Worm (Caenorhabditis elegans): ENCODE results near the gene Y75B8A.37.

Gene Y75B8A.37

ce11 chrIII:12325284-12325683 is 10.0 kb downstream of the Y75B8A.37 start:
- TF ChIP-seq W03F9.2 (tag; optimal IDR thresholded peaks at IDR 0.05) (no peak), dao-5 (tag; optimal IDR thresholded peaks at IDR 0.05) (no peak)

- no peak for TF ChIP-seq W03F9.2 (tag; optimal IDR thresholded peaks at IDR 0.05)
- TF ChIP-seq dao-5 (tag; optimal IDR thresholded peaks at IDR 0.05): no peak
- TF ChIP-seq him-1 (tag; optimal IDR thresholded peaks at IDR 0.05): no peak
Observed at ce11 chrIII:12327528-12327997, 12.3 kb downstream of the Y75B8A.37 start, which contains the start of the genes zip-12 and Y75B8A.63. Gene zip-12 (plus strand): TSS chrIII:12327914. Gene Y75B8A.63 (plus strand): TSS chrIII:12327947.

- TF ChIP-seq W03F9.2 (tag; optimal IDR thresholded peaks at IDR 0.05) (no peak), dao-5 (tag; optimal IDR thresholded peaks at IDR 0.05) (no peak)
Observed at ce11 chrIII:12331300-12331699, 16.0 kb downstream of the Y75B8A.37 start.

ce11 chrIII:12333445-12333844 is 18.2 kb downstream of the Y75B8A.37 start, which contains the start of gene zip-1:
Gene zip-1 (plus strand): TSS chrIII:12333745.
- TF ChIP-seq dao-5 (tag; optimal IDR thresholded peaks at IDR 0.05) (no peak), W03F9.2 (tag; optimal IDR thresholded peaks at IDR 0.05) (no peak)

- no peak for TF ChIP-seq him-1 (tag; optimal IDR thresholded peaks at IDR 0.05)
- no peak for TF ChIP-seq W03F9.2 (tag; optimal IDR thresholded peaks at IDR 0.05)
- no peak for TF ChIP-seq dao-5 (tag; optimal IDR thresholded peaks at IDR 0.05)
Observed at ce11 chrIII:12334268-12334667, 19.0 kb downstream of the Y75B8A.37 start.

ce11 chrIII:12335400-12335994 is 20.2 kb downstream of the Y75B8A.37 start:
- no peak for TF ChIP-seq dao-5 (tag; optimal IDR thresholded peaks at IDR 0.05)
- TF ChIP-seq W03F9.2 (tag; optimal IDR thresholded peaks at IDR 0.05): peak; percentile 1
- TF ChIP-seq him-1 (tag; optimal IDR thresholded peaks at IDR 0.05): no peak

- TF ChIP-seq him-1 (tag; optimal IDR thresholded peaks at IDR 0.05): no peak
- no peak for TF ChIP-seq W03F9.2 (tag; optimal IDR thresholded peaks at IDR 0.05)
- TF ChIP-seq dao-5 (tag; optimal IDR thresholded peaks at IDR 0.05): no peak
Observed at ce11 chrIII:12344940-12345339, 29.7 kb downstream of the Y75B8A.37 start.

- TF ChIP-seq W03F9.2 (tag; optimal IDR thresholded peaks at IDR 0.05) (no peak), him-1 (tag; optimal IDR thresholded peaks at IDR 0.05) (no peak), dao-5 (tag; optimal IDR thresholded peaks at IDR 0.05) (no peak)
Observed at ce11 chrIII:12349027-12349426, 33.7 kb downstream of the Y75B8A.37 start.

- TF ChIP-seq dao-5 (tag; optimal IDR thresholded peaks at IDR 0.05) (no peak), W03F9.2 (tag; optimal IDR thresholded peaks at IDR 0.05) (peak; percentile 94), him-1 (tag; optimal IDR thresholded peaks at IDR 0.05) (peak; percentile 58)
Observed at ce11 chrIII:12351301-12351700, 36.0 kb downstream of the Y75B8A.37 start, which contains the start of the genes pph-4.1 and Y75B8A.31. Gene pph-4.1 (minus strand): TSS chrIII:12351336. Gene Y75B8A.31 (plus strand): TSS chrIII:12351642.

- no peak for TF ChIP-seq dao-5 (tag; optimal IDR thresholded peaks at IDR 0.05)
- TF ChIP-seq him-1 (tag; optimal IDR thresholded peaks at IDR 0.05): no peak
- no peak for TF ChIP-seq W03F9.2 (tag; optimal IDR thresholded peaks at IDR 0.05)
Observed at ce11 chrIII:12356588-12356987, 41.3 kb downstream of the Y75B8A.37 start.

- TF ChIP-seq W03F9.2 (tag; optimal IDR thresholded peaks at IDR 0.05): no peak
- no peak for TF ChIP-seq him-1 (tag; optimal IDR thresholded peaks at IDR 0.05)
- TF ChIP-seq dao-5 (tag; optimal IDR thresholded peaks at IDR 0.05): no peak
Observed at ce11 chrIII:12358461-12358860, 43.2 kb downstream of the Y75B8A.37 start, which contains the start of gene Y75B8A.32. Gene Y75B8A.32 (minus strand): TSS chrIII:12358561.

- TF ChIP-seq W03F9.2 (tag; optimal IDR thresholded peaks at IDR 0.05) (no peak), him-1 (tag; optimal IDR thresholded peaks at IDR 0.05) (no peak), dao-5 (tag; optimal IDR thresholded peaks at IDR 0.05) (no peak)
Observed at ce11 chrIII:12359265-12359664, 44.0 kb downstream of the Y75B8A.37 start, which contains the start of gene Y75B8A.34. Gene Y75B8A.34 (plus strand): TSS chrIII:12359565.

Data from whole organism, L4/young adult.